Worm (Caenorhabditis elegans): ENCODE data around the gene clc-18.

DNA sequence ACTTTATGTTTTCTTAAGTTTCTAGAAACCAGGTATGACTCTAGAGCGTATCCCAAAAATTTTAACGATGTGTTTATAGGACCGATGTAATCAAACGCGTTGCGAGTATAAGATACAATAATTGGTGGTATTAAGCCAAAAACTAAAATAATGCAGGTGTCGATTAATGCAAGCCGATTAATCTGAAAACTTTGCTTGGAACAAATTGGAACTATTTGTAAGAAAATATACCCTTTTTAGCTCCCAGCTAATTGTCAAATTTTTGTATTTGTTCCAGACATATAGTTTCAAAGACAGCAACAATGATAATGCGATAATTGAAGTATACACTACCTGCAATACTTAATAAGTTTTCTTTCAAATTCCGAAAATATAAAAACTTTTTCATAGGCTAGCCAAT is 28.5 kb downstream of the clc-18 start, which contains the start of gene srh-211:
- TF ChIP-seq fkh-10 (GFP tag; optimal IDR thresholded peaks at IDR 0.05) (no peak), ces-1 (GFP tag; optimal IDR thresholded peaks at IDR 0.05) (no peak), snpc-4 (tag; optimal IDR thresholded peaks at IDR 0.05) (no peak), ceh-82 (tag; optimal IDR thresholded peaks at IDR 0.05) (no peak), R02D3.7 (tag; optimal IDR thresholded peaks at IDR 0.05) (no peak), ceh-20 (GFP tag; IDR thresholded peaks at IDR 0.05) (no peak), lin-15B (tag; optimal IDR thresholded peaks at IDR 0.05) (no peak)

Measured in whole organism, L4 larva.